Fruit fly (Drosophila melanogaster) whole organism, larva: ENCODE measurements around the gene CG31418.

Experiments
- noc ChIP-seq: fragments of 200-800 bp; sonication (Bioruptor generic); optimal IDR thresholded peaks from 3 replicates; lab custom pipeline; 2019; ENCODE audit warnings: missing biosample characterization, mild to moderate bottlenecking, missing genetic modification characterization, moderate library complexity

The CG31418 gene

DNA sequence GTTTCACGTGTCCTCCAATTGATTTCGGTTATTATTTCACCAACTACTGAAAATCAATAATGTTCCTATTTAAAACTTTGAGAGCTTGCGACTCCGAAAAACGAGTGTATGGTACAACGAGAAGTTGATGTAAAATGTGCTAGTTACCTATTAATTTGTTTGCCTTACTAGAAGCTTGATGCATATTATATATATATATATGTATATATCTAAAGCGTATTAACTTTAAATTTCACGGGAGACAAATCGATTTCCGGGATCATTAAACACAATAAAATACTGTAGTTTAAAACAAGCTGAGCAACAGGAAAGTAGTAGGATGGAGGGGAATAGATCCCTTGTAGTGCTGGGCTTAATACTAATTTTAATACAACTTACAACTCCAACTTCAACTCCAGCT lies at the start of gene CG31418:
CG31418 (plus strand) TSS at position 301 of the 400 bp plus-strand sequence.
- no peak for TF ChIP-seq noc

DNA sequence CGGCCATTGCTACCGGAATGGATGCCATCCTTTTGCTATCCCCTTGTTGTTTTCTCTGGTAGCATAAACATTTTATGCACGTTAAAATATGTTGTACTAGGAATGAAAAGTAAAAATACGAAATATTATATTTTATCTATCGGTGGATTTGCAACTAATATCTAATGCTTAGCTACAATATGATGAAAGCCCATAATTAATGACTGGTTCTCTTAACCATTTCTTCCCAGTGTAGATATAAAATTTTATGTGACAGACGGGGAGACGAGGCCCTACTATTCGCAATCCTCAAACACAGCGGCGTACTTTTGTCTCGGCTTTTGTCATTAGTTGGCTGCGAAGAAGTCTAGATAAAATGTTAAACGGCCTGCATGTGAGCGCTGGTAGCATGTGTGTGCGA lies 46.7 kb upstream of the CG31418 start:
- TF ChIP-seq noc = no peak

DNA sequence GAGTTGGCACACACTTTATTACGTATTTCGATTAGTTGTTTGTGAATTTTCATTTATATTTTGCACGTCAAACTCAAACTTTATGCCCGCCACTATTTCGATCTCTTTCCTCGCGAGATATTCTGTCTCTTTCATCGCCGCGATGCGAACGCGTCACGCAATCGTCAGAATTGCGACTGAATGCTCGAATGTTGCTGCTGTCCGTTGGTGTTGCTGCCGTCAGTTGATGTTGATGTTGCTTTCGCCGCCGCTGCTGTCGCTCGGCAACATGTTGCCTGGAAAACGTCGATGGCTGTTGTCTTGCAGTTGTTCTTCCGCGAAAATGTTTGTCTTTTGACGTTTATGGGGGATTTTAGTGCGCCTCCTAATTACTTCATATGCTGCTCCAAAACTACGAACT lies 35.9 kb upstream of the CG31418 start:
- no peak for TF ChIP-seq noc

DNA sequence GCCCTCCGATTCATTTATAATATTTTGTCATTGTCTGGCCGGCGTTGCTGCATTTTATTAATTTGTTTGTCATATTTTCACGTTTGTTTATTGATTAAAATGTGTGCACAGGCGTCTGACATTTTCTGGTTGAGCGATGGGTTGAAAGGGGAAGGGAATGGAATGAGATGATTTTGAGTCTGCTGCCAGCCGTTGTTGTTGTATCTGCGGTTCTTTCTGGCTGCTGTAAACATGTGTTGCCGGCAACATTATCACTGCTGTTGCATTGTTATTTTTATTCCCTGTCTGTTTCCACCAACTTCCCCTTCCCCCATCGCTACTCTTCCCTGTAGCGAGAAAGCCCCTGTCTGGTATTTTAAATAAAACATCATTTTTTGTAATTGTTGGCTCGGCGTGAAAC lies 34.4 kb upstream of the CG31418 start:
- no peak for TF ChIP-seq noc

DNA sequence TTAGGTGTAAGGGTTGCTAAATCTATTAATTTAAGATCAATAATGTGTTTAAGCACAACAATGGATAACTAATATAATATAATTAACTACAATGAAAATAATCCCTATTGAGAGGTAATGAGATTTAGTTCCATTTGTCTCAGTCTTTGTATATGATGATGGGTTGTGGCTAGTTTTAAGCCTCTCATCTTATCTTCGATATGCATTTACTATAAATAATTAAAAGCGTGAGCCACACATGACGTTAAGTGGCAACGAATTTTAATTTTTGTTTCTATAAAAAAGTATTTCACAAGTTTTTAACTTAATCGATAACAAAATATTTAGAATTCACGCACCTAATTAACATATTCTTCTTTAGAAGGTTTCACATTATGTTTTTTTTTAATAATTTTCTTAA lies 32.3 kb upstream of the CG31418 start:
- no peak for TF ChIP-seq noc

DNA sequence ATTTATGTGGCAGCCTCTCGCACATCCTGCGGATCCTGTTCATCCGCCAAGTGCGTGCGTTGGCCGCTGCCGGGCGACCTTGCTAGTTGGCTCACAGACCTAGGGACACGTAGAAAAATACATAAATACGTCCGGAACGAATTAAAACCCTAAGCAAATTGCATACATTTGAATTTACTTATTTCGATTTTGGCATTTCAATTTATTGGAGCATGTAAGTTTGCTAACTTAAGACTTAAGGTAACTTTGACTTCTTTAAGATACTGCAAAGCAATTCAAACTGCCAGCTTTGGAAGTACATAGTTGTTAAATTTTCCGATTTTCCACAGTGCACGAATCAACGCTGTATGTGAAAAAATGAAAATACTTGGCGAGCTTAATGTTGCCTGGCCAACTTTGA lies 29.6 kb upstream of the CG31418 start, which contains the start of gene CG44259:
CG44259 (minus strand) TSS at position 101 of the 400 bp plus-strand sequence.
- TF ChIP-seq noc = no peak

DNA sequence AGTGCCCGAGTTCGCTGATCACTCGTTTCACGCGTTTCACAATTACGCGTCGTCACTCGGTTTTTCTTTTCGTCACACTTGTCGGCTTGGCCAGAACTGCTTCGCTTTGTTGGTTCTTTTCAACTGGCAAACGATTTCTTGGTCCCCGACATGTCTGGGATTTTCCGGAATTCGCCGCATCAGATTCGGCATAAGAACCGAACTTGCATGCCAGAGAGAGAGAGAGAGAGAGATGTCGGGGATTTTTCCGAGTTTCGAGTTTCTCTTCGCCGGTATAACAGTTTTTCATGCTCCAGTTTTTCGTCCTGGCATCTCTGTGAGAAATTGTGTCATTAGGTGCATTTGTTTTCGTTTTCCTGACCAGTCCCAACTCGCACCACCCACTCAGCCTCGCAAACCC lies 18.6 kb upstream of the CG31418 start, which contains the start of the genes beat-IIb and CG44257:
beat-IIb (minus strand) TSS at position 101 of the 400 bp plus-strand sequence.
CG44257 (plus strand) TSS at position 330 of the 400 bp plus-strand sequence.
- no peak for TF ChIP-seq noc

DNA sequence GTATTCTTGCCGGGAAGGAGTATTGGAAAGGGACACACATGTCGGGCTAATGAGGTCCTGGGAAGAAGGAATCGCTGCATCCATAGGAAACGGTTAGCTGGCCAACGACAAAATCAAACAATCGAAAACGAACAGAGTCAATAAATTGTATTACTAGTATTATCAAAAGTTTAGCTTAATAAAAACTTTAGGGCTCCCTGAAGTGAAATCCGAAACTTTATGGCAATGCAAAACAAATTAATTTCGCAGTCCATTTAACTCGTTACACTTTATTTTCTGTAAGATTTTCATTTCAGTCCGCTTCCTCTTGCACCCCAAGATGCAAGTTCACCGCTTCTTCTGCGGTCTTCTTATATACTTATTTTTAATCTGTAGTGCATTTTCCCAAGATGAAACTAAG lies 753 bp downstream of the CG31418 start, which contains the start of gene CG31419:
CG31419 (plus strand) TSS at position 301 of the 400 bp plus-strand sequence.
- no peak for TF ChIP-seq noc

DNA sequence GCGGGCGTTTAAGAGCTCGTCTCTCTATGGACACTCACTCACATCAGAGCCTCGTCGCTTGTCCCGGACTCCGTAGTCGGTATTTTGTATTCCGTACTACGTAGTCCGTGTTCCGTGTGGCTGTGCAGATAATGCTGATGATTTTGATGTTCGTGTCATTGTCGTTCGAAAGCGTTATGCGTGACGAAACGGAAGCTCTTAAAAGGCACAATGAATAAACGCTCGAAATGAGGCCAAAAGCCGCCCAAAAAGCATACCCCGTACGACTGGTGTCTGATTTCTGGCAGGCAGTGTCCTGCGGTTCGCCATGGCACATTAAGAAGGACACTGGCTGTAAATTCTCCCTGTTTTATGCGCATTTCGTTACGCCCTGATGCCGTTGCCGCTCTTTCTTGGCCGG lies 5.5 kb downstream of the CG31418 start:
- no peak for TF ChIP-seq noc
